Fruit fly (Drosophila melanogaster) whole organism, embryonic: ENCODE measurements around the gene kraken.

Source experiments
- Atf6 ChIP-seq: fragments of 200-800 bp; sonication (Bioruptor generic); IDR thresholded peaks from 2 replicates; pipeline ENCODE4 v1.3.6; 2022; ENCODE audit warnings: missing biosample characterization, missing genetic modification characterization
- B-H1 ChIP-seq: fragments of 200-800 bp; sonication (Bioruptor generic); IDR thresholded peaks from 3 replicates; pipeline ENCODE4 v1.3.6; 2022; ENCODE audit warnings: missing biosample characterization, missing genetic modification characterization
- BEAF-32 ChIP-seq: fragments of 200-800 bp; sonication (Bioruptor generic); optimal IDR thresholded peaks from 3 replicates; lab custom pipeline; 2017; ENCODE audit warnings: missing biosample characterization, missing genetic modification characterization, mild to moderate bottlenecking, moderate library complexity, missing genetic modification reagents
- CG1233 ChIP-seq: fragments of 200-800 bp; sonication (Bioruptor generic); optimal IDR thresholded peaks from 4 replicates; lab custom pipeline; 2018; ENCODE audit warnings: missing biosample characterization, mild to moderate bottlenecking, missing genetic modification characterization
- CG14710 ChIP-seq: fragments of 200-800 bp; sonication (Bioruptor generic); optimal IDR thresholded peaks from 3 replicates; lab custom pipeline; 2019; ENCODE audit warnings: missing biosample characterization, mild to moderate bottlenecking, missing genetic modification characterization, moderate library complexity
- CG15073 ChIP-seq: fragments of 200-800 bp; sonication (Bioruptor generic); optimal IDR thresholded peaks from 2 replicates; lab custom pipeline; 2016; ENCODE audit warnings: missing biosample characterization, missing genetic modification characterization
- CG1602 ChIP-seq: fragments of 200-800 bp; sonication (Bioruptor generic); optimal IDR thresholded peaks from 3 replicates; lab custom pipeline; 2016; ENCODE audit warnings: missing biosample characterization, missing genetic modification characterization
- CG1603 ChIP-seq: fragments of 200-800 bp; sonication (Bioruptor generic); optimal IDR thresholded peaks from 2 replicates; lab custom pipeline; 2019; ENCODE audit warnings: missing biosample characterization, mild to moderate bottlenecking, missing genetic modification characterization, moderate library complexity
- CG17186 ChIP-seq: fragments of 200-800 bp; sonication (Bioruptor generic); optimal IDR thresholded peaks from 3 replicates; lab custom pipeline; 2017; ENCODE audit warnings: missing biosample characterization, missing genetic modification reagents, missing genetic modification characterization
- CG17328 ChIP-seq: fragments of 200-800 bp; sonication (Bioruptor generic); IDR thresholded peaks from 2 replicates; pipeline ENCODE4 v1.3.6; 2022; ENCODE audit warnings: missing biosample characterization, missing genetic modification characterization
- CG17359 ChIP-seq: fragments of 200-800 bp; sonication (Bioruptor generic); optimal IDR thresholded peaks from 3 replicates; lab custom pipeline; 2018; ENCODE audit warnings: missing biosample characterization, mild to moderate bottlenecking, missing genetic modification characterization, moderate library complexity
- CG17385 ChIP-seq: fragments of 200-800 bp; sonication (Bioruptor generic); optimal IDR thresholded peaks from 3 replicates; lab custom pipeline; 2018; ENCODE audit warnings: missing biosample characterization, mild to moderate bottlenecking, missing genetic modification characterization
- CG18599 ChIP-seq: fragments of 200-800 bp; sonication (Bioruptor generic); optimal IDR thresholded peaks from 3 replicates; lab custom pipeline; 2017; ENCODE audit warnings: missing biosample characterization, missing genetic modification characterization, mild to moderate bottlenecking, moderate library complexity, missing genetic modification reagents
- CG18619 ChIP-seq: fragments of 200-800 bp; sonication (Bioruptor generic); optimal IDR thresholded peaks from 3 replicates; lab custom pipeline; 2017; ENCODE audit warnings: missing biosample characterization, mild to moderate bottlenecking, missing genetic modification characterization
- CG6175 ChIP-seq: fragments of 200-800 bp; sonication (Bioruptor generic); IDR thresholded peaks from 3 replicates; pipeline ENCODE4 v1.3.6; 2022; ENCODE audit warnings: missing biosample characterization, missing genetic modification characterization
- CG6683 ChIP-seq: fragments of 200-800 bp; sonication (Bioruptor generic); optimal IDR thresholded peaks from 2 replicates; lab custom pipeline; 2017; ENCODE audit warnings: missing biosample characterization, mild to moderate bottlenecking, missing genetic modification characterization, missing genetic modification reagents
- CG8290 ChIP-seq, 3 experiments: fragments of 200-800 bp; sonication (Bioruptor generic); optimal IDR thresholded peaks; 2 replicates each; lab custom pipeline; 2016 to 2019; ENCODE audit warnings: missing biosample characterization in 3 of 3, missing genetic modification characterization in 3 of 3, mild to moderate bottlenecking in 2 of 3, moderate library complexity in 1 of 3
- CG8944 ChIP-seq: fragments of 200-800 bp; sonication (Bioruptor generic); optimal IDR thresholded peaks from 3 replicates; lab custom pipeline; 2016; ENCODE audit warnings: missing biosample characterization, missing genetic modification characterization
- D19A ChIP-seq: fragments of 200-800 bp; optimal IDR thresholded peaks from 3 replicates; lab custom pipeline; 2019; ENCODE audit warnings: missing biosample characterization, mild to moderate bottlenecking, missing genetic modification characterization, moderate library complexity
- Dfd ChIP-seq, 2 experiments: fragments of >200 bp; optimal IDR thresholded peaks; 2 replicates each; lab custom pipeline; 2017; ENCODE audit warnings: missing biosample characterization in 2 of 2, missing genetic modification characterization in 2 of 2
- Doc2 ChIP-seq: fragments of 200-800 bp; sonication (Bioruptor generic); IDR thresholded peaks from 2 replicates; pipeline ENCODE4 v1.3.6; 2022; ENCODE audit warnings: missing biosample characterization, missing genetic modification characterization
- E2f2 ChIP-seq: fragments of 200-800 bp; sonication (Bioruptor generic); IDR thresholded peaks from 2 replicates; pipeline ENCODE4 v1.3.6; 2022; ENCODE audit warnings: missing biosample characterization, missing genetic modification characterization
- HLH3B ChIP-seq: fragments of 200-800 bp; sonication (Bioruptor generic); IDR thresholded peaks from 2 replicates; pipeline ENCODE4 v1.3.6; 2022; ENCODE audit warnings: missing biosample characterization, missing genetic modification characterization
- Mes4 ChIP-seq: fragments of 200-800 bp; sonication (Bioruptor generic); optimal IDR thresholded peaks from 2 replicates; lab custom pipeline; 2016; ENCODE audit warnings: missing biosample characterization, missing genetic modification characterization
- Opbp ChIP-seq: fragments of 200-800 bp; sonication (Bioruptor generic); IDR thresholded peaks from 3 replicates; pipeline ENCODE4 v1.3.6; 2022; ENCODE audit warnings: missing biosample characterization, missing genetic modification characterization; ENCODE audit not compliant: partially characterized antibody
- Ptx1 ChIP-seq: fragments of 200-800 bp; sonication (Bioruptor generic); IDR thresholded peaks from 2 replicates; pipeline ENCODE4 v1.3.6; 2022; ENCODE audit warnings: missing biosample characterization, missing genetic modification characterization
- Rfx ChIP-seq: fragments of 200-800 bp; sonication (Bioruptor generic); IDR thresholded peaks from 2 replicates; pipeline ENCODE4 v1.3.6; 2022; ENCODE audit warnings: missing biosample characterization, missing genetic modification characterization
- Rx ChIP-seq: fragments of 200-800 bp; sonication (Bioruptor generic); IDR thresholded peaks from 2 replicates; pipeline ENCODE4 v1.3.6; 2022; ENCODE audit warnings: missing biosample characterization, missing genetic modification characterization
- YL-1 ChIP-seq: fragments of 200-800 bp; sonication (Bioruptor generic); optimal IDR thresholded peaks from 3 replicates; lab custom pipeline; 2017; ENCODE audit warnings: missing biosample characterization, mild to moderate bottlenecking, missing genetic modification characterization
- ac ChIP-seq: fragments of 200-800 bp; sonication (Bioruptor generic); optimal IDR thresholded peaks from 3 replicates; lab custom pipeline; 2017; ENCODE audit warnings: missing biosample characterization, mild to moderate bottlenecking, missing genetic modification characterization
- cg ChIP-seq: fragments of 200-800 bp; sonication (Bioruptor generic); optimal IDR thresholded peaks from 3 replicates; lab custom pipeline; 2019; ENCODE audit warnings: missing biosample characterization, mild to moderate bottlenecking, missing genetic modification characterization, moderate library complexity
- cwo ChIP-seq: fragments of 200-800 bp; sonication (Bioruptor generic); optimal IDR thresholded peaks from 3 replicates; lab custom pipeline; 2017; ENCODE audit warnings: missing biosample characterization, missing genetic modification characterization, mild to moderate bottlenecking, moderate library complexity, missing genetic modification reagents
- dati ChIP-seq: fragments of 200-800 bp; sonication (Bioruptor generic); IDR thresholded peaks from 2 replicates; pipeline ENCODE4 v1.3.6; 2022; ENCODE audit warnings: missing biosample characterization, missing genetic modification characterization
- dmrt99B ChIP-seq: fragments of 200-800 bp; sonication (Bioruptor generic); optimal IDR thresholded peaks from 2 replicates; lab custom pipeline; 2018; ENCODE audit warnings: missing biosample characterization, mild to moderate bottlenecking, missing genetic modification characterization, moderate library complexity
- en ChIP-seq: fragments of 200-800 bp; sonication (Bioruptor generic); optimal IDR thresholded peaks from 2 replicates; lab custom pipeline; 2016; ENCODE audit warnings: missing biosample characterization, missing genetic modification characterization
- fru ChIP-seq: fragments of >200 bp; optimal IDR thresholded peaks from 2 replicates; lab custom pipeline; 2017
- insv ChIP-seq, 2 experiments: fragments of 200-800 bp; sonication (Bioruptor generic); optimal IDR thresholded peaks; 3 replicates each; lab custom pipeline; 2016 to 2018; ENCODE audit warnings: missing biosample characterization in 2 of 2, missing genetic modification characterization in 2 of 2
- knrl ChIP-seq: fragments of 200-800 bp; sonication (Bioruptor generic); IDR thresholded peaks from 3 replicates; pipeline ENCODE4 v1.3.6; 2022; ENCODE audit warnings: missing biosample characterization, missing genetic modification characterization; ENCODE audit not compliant: partially characterized antibody
- mam ChIP-seq: fragments of 200-800 bp; sonication (Bioruptor generic); optimal IDR thresholded peaks from 3 replicates; lab custom pipeline; 2016; ENCODE audit warnings: missing biosample characterization, missing genetic modification characterization
- peb ChIP-seq: fragments of 200-800 bp; sonication (Bioruptor generic); IDR thresholded peaks from 2 replicates; pipeline ENCODE4 v1.3.6; 2022; ENCODE audit warnings: missing biosample characterization, missing genetic modification characterization
- pnt ChIP-seq: fragments of 200-800 bp; sonication (Bioruptor generic); optimal IDR thresholded peaks from 3 replicates; lab custom pipeline; 2016; ENCODE audit warnings: missing biosample characterization, missing genetic modification characterization
- ranshi ChIP-seq: fragments of 200-800 bp; sonication (Bioruptor generic); IDR thresholded peaks from 2 replicates; pipeline ENCODE4 v1.3.6; 2022; ENCODE audit warnings: missing biosample characterization, missing genetic modification characterization
- ro ChIP-seq: fragments of 200-800 bp; sonication (Bioruptor generic); IDR thresholded peaks from 2 replicates; pipeline ENCODE4 v1.3.6; 2022; ENCODE audit warnings: missing biosample characterization, missing genetic modification characterization
- sim ChIP-seq: fragments of 200-800 bp; sonication (Bioruptor generic); IDR thresholded peaks from 2 replicates; pipeline ENCODE4 v1.3.6; 2022; ENCODE audit warnings: missing biosample characterization, missing genetic modification characterization
- so ChIP-seq: fragments of 200-800 bp; sonication (Bioruptor generic); IDR thresholded peaks from 3 replicates; pipeline ENCODE4 v1.3.6; 2022; ENCODE audit warnings: missing biosample characterization, missing genetic modification characterization
- ssp ChIP-seq: fragments of 200-800 bp; sonication (Bioruptor generic); IDR thresholded peaks from 2 replicates; pipeline ENCODE4 v1.3.6; 2022; ENCODE audit warnings: missing biosample characterization, missing genetic modification characterization
- trh ChIP-seq: fragments of 200-800 bp; sonication (Bioruptor generic); optimal IDR thresholded peaks from 2 replicates; lab custom pipeline; 2016; ENCODE audit warnings: missing biosample characterization, missing genetic modification characterization
- vnd ChIP-seq: fragments of 200-800 bp; sonication (Bioruptor generic); IDR thresholded peaks from 3 replicates; pipeline ENCODE4 v1.3.6; 2022; ENCODE audit warnings: missing biosample characterization, missing genetic modification characterization; ENCODE audit not compliant: partially characterized antibody
- vvl ChIP-seq: fragments of 200-800 bp; sonication (Bioruptor generic); IDR thresholded peaks from 2 replicates; pipeline ENCODE4 v1.3.6; 2022; ENCODE audit warnings: missing biosample characterization, missing genetic modification characterization
- wor ChIP-seq: fragments of 200-800 bp; sonication (Bioruptor generic); IDR thresholded peaks from 2 replicates; pipeline ENCODE4 v1.3.6; 2022; ENCODE audit warnings: missing biosample characterization, missing genetic modification characterization
- zen ChIP-seq: fragments of 200-800 bp; sonication (Bioruptor generic); optimal IDR thresholded peaks from 3 replicates; lab custom pipeline; 2018; ENCODE audit warnings: missing biosample characterization, mild to moderate bottlenecking, missing genetic modification characterization, moderate library complexity

Gene kraken

DNA sequence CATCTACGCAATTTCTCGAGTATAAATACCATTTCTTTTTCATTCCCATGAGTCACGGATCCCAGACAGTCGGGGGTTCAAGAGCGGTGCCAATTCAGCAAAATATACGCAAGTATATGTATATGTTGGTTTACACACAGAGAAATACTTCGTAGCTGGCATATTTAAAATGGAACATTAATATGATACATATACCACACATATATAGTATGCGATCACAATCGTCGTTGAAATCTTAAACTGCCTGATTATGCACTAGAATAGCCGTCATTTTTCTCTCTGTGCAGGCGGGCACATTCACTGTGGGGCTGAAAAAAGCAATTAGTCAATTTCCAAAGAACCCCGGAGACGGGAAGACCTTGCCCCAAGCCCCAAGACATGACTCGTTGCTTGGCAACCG lies 10.9 kb upstream of the kraken start (continued):
- no peak for TF ChIP-seq ac (GFP tag; lab: Kevin White, UChicago)
- no peak for TF ChIP-seq CG17186 (GFP tag; lab: Kevin White, UChicago)
- TF ChIP-seq CG6683 = peak; percentile 15
- TF ChIP-seq CG1602 (GFP tag; lab: Kevin White, UChicago) = peak; percentile 52
- TF ChIP-seq peb (GFP tag; lab: Robert Waterston, UW) = 0 out of 2 replicates have a peak, but pooled peaks have one; percentile 53
- TF ChIP-seq CG17385 (GFP tag; lab: Kevin White, UChicago) = peak; percentile 57
- TF ChIP-seq CG18619 (GFP tag; lab: Kevin White, UChicago) = peak; percentile 54
- TF ChIP-seq vnd (GFP tag; lab: Robert Waterston, UW) = no peak
- peak; percentile 63 for TF ChIP-seq Mes4 (GFP tag; lab: Kevin White, UChicago)
- peak; percentile 85 for TF ChIP-seq CG18599
- TF ChIP-seq Dfd (GFP tag; optimal IDR thresholded peaks at IDR 0.05; lab: Kevin White, UChicago) = no peak
- no peak for TF ChIP-seq insv (GFP tag; optimal IDR thresholded peaks at IDR 0.05; lab: Kevin White, UChicago)
- TF ChIP-seq CG17328 (GFP tag; lab: Robert Waterston, UW) = peak; percentile 69
- TF ChIP-seq knrl = no peak
- TF ChIP-seq dmrt99B (tag; lab: Kevin White, UChicago) = peak; percentile 69
- peak; percentile 39 for TF ChIP-seq CG14710
- TF ChIP-seq so (GFP tag; lab: Robert Waterston, UW) = peak; percentile 78
- no peak for TF ChIP-seq YL-1 (GFP tag; lab: Kevin White, UChicago)
- TF ChIP-seq B-H1 (GFP tag; lab: Robert Waterston, UW) = peak; percentile 68; the same call in 2 of the 3 replicates
- TF ChIP-seq ranshi (GFP tag; lab: Robert Waterston, UW) = peak; percentile 82
- peak; percentile 72 for TF ChIP-seq cwo (GFP tag; lab: Kevin White, UChicago)
- TF ChIP-seq pnt = no peak
- TF ChIP-seq HLH3B (GFP tag; lab: Robert Waterston, UW) = peak; percentile 82
- TF ChIP-seq CG8290 (GFP tag; optimal IDR thresholded peaks at IDR 0.05; lab: Kevin White, UChicago) = peak; percentile 38
- TF ChIP-seq CG8290 (tag; optimal IDR thresholded peaks at IDR 0.05; lab: Kevin White, UChicago) = peak in 1 of 2 experiments; percentile 79
- TF ChIP-seq Opbp (GFP tag; lab: Robert Waterston, UW) = no peak
- TF ChIP-seq Doc2 (GFP tag; lab: Robert Waterston, UW) = 0 out of 2 replicates have a peak, but pooled peaks have one; percentile 38
- TF ChIP-seq CG6175 (GFP tag; lab: Robert Waterston, UW) = peak; percentile 84
- TF ChIP-seq Rfx (GFP tag; lab: Robert Waterston, UW) = peak; percentile 94
- TF ChIP-seq ro = peak; percentile 39; the same call in 1 of the 2 replicates
- TF ChIP-seq CG1603 = peak; percentile 83
- TF ChIP-seq mam (GFP tag; lab: Kevin White, UChicago) = peak; percentile 81
- no peak for TF ChIP-seq en (GFP tag; lab: Kevin White, UChicago)
- TF ChIP-seq Ptx1 = peak; percentile 80
- peak; percentile 70 for TF ChIP-seq CG17359 (tag; lab: Kevin White, UChicago)
- TF ChIP-seq cg (GFP tag; lab: Kevin White, UChicago) = no peak
- no peak for TF ChIP-seq fru
- no peak for TF ChIP-seq D19A (tag; lab: Kevin White, UChicago)
- TF ChIP-seq E2f2 (GFP tag; lab: Robert Waterston, UW) = peak; percentile 61
- TF ChIP-seq CG1233 (GFP tag; lab: Kevin White, UChicago) = peak; percentile 57
- TF ChIP-seq trh (GFP tag; lab: Kevin White, UChicago) = peak; percentile 43
- TF ChIP-seq Atf6 (GFP tag; lab: Robert Waterston, UW) = peak; percentile 85
- peak; percentile 10 for TF ChIP-seq zen
- TF ChIP-seq BEAF-32 = no peak
- TF ChIP-seq ssp (GFP tag; lab: Robert Waterston, UW) = peak; percentile 69
- peak; percentile 89 for TF ChIP-seq vvl (GFP tag; lab: Robert Waterston, UW)
- TF ChIP-seq sim (GFP tag; lab: Robert Waterston, UW) = peak; percentile 42; the same call in 1 of the 2 replicates
- peak; percentile 77 for TF ChIP-seq Rx (GFP tag; lab: Robert Waterston, UW)
- peak; percentile 65 for TF ChIP-seq CG8944 (GFP tag; lab: Kevin White, UChicago)
- peak; percentile 48 for TF ChIP-seq wor (GFP tag; lab: Robert Waterston, UW)
- TF ChIP-seq dati (GFP tag; lab: Robert Waterston, UW) = peak; percentile 17; the same call in 1 of the 2 replicates
- TF ChIP-seq CG15073 (GFP tag; lab: Kevin White, UChicago) = no peak
